Worm (Caenorhabditis elegans): ENCODE measurements around the gene C05C12.4.
"Not testable (repeated sequence)": the region's sequence is repeated elsewhere in the genome, so short reads cannot be mapped to it uniquely, and the experiment has no call there.

C05C12.4 gene

DNA sequence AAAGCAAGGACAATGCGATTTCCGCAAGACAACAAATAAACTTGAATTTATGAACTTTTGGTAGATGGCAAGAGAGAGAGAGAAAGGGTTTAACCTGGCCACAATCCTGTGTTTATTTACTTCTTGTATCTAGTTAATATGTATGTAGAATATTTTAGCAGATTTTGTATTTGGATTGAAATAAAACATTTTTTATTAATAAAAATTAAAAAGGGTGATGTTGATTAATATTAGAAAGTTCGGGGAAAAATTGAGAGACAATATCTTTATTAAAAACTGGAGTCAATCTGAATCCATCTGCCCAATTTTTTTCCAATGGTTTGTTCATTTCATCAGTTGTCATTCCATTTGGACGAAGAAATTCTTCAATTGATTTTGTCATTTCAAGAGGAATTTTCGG, 18.2 kb upstream of the C05C12.4 start, which contains the start of gene col-127:
Gene col-127 (minus strand): TSS at position 101 of the 400 bp plus-strand sequence.
- TF ChIP-seq sdz-38 (tag; optimal IDR thresholded peaks at IDR 0.05) = no peak
- TF ChIP-seq F49E8.2 (tag; optimal IDR thresholded peaks at IDR 0.05; ENCODE audit: insufficient read depth) = no peak
- no peak for TF ChIP-seq nhr-27 (tag; optimal IDR thresholded peaks at IDR 0.05)
- TF ChIP-seq B0261.1 (tag; optimal IDR thresholded peaks at IDR 0.05) = no peak
- no peak for TF ChIP-seq atf-7 (tag; optimal IDR thresholded peaks at IDR 0.05)
- TF ChIP-seq F55B11.4 (tag; optimal IDR thresholded peaks at IDR 0.05; ENCODE audit: borderline replicate concordance, insufficient read depth) = no peak
- TF ChIP-seq C17E4.6 (GFP tag; IDR thresholded peaks at IDR 0.05) = no peak
- no peak for TF ChIP-seq ceh-58 (GFP tag; IDR thresholded peaks at IDR 0.05)
- no peak for TF ChIP-seq F22D6.2 (tag; optimal IDR thresholded peaks at IDR 0.05)
- TF ChIP-seq ceh-100 (GFP tag; IDR thresholded peaks at IDR 0.05) = no peak

- TF ChIP-seq bed-2 (GFP tag; IDR thresholded peaks at IDR 0.05); lir-1 (GFP tag; conservative IDR thresholded peaks at IDR 0.05); F57C9.4 (tag; optimal IDR thresholded peaks at IDR 0.05): not testable (repeated sequence)
These were observed 15.2 kb upstream of the C05C12.4 start, which contains the start of gene col-126 for ce11 chrIV:11263101-11263500. col-126 (plus strand) TSS chrIV:11263401.

DNA sequence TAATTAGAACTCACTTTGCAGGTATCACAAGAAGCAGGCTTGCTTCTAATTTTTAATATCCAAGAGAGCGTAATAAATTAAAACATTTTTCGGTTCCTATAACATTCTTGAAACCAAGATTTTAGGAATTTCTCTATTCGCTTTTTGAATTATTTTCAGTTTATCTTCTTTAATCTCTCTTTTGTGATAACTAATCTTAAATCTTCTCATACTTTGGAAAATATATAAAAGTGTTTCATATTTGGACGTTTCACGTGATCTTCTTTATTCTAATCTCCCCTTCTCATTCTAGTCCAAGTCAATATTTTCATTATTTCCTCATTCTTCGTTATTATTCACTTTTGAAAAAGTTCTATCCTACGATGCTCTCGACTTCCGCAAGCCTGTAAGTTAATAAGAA, 13.7 kb upstream of the C05C12.4 start, which contains the start of gene F54D1.1:
Gene F54D1.1 (plus strand): TSS at position 301 of the 400 bp plus-strand sequence.
- TF ChIP-seq ets-4 (GFP tag; optimal IDR thresholded peaks at IDR 0.05) (no peak), ztf-3 (GFP tag; optimal IDR thresholded peaks at IDR 0.05) (no peak)

DNA sequence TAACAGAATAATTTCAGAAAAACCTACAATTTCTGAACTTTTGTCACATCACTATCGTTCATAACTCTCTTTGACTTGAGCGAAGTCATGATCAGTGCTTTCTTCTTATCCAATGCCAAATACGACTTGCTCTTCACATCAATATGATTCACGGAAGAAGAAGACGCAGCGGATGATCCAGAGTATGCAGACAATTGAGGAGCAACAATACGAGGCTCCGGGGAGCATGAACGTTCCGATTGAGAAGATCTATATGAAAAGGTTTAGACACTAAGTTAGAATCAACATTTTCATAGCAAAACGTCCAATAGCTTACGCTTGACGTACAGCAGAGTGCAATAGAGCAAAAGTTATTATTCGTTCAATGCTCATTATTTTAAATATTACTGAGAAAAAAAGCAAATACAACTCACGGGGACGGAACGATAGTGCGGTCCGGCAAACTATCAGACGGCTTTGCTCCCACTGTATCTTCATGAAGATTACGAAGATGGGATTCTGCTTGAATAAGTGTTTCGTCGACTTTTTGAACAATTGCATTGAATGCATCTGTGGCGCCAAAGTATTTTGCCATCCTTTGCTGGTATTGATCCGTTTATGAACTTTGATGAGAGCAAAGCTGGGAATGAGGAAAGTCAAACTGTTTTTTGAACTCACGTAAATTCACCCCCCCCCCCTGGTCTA, 12.8 kb upstream of the C05C12.4 start, which contains the start of gene C05C12.5:
Gene C05C12.5 (minus strand): TSS at position 642 of the 684 bp plus-strand sequence.
- TF ChIP-seq aptf-3 (GFP tag; IDR thresholded peaks at IDR 0.05) (no peak), attf-6 (GFP tag; IDR thresholded peaks at IDR 0.05) (no peak), xnd-1 (tag; optimal IDR thresholded peaks at IDR 0.05) (no peak), ceh-27 (GFP tag; optimal IDR thresholded peaks at IDR 0.05) (no peak)

ce11 chrIV:11259485-11259972, 11.6 kb upstream of the C05C12.4 start, which contains the start of gene gtl-1:
gtl-1 (minus strand) TSS chrIV:11259535.
- peak; percentile 97 for TF ChIP-seq nhr-80 (tag; optimal IDR thresholded peaks at IDR 0.05)
- TF ChIP-seq ceh-79 (tag; optimal IDR thresholded peaks at IDR 0.05) = no peak
- no peak for TF ChIP-seq repo-1 (tag; optimal IDR thresholded peaks at IDR 0.05)
- TF ChIP-seq chd-7 (tag; optimal IDR thresholded peaks at IDR 0.05) = no peak
- TF ChIP-seq ztf-28 (GFP tag; IDR thresholded peaks at IDR 0.05) = no peak
- TF ChIP-seq Y56A3A.18 (GFP tag; IDR thresholded peaks at IDR 0.05) = no peak
- TF ChIP-seq bed-2 (GFP tag; IDR thresholded peaks at IDR 0.05) = no peak
- no peak for TF ChIP-seq sea-2 (GFP tag; IDR thresholded peaks at IDR 0.05)
- no peak for TF ChIP-seq mxl-1 (tag; optimal IDR thresholded peaks at IDR 0.05)

- TF ChIP-seq ets-4 (GFP tag; optimal IDR thresholded peaks at IDR 0.05) (peak; percentile 56), lir-1 (GFP tag; conservative IDR thresholded peaks at IDR 0.05) (no peak), dox-1 (GFP tag; IDR thresholded peaks at IDR 0.05) (peak; percentile 57), nhr-80 (tag; optimal IDR thresholded peaks at IDR 0.05) (peak; percentile 95)
These were observed 9.6 kb upstream of the C05C12.4 start for ce11 chrIV:11257476-11257875.
